Worm (Caenorhabditis elegans) whole organism, L2 larva: ENCODE results near the gene srt-74.

Experiments used
- ceh-16 ChIP-seq: fragments of 150-350 bp; optimal IDR thresholded peaks from 2 replicates; lab custom pipeline; 2014; ENCODE audit warnings: missing biosample characterization, missing genetic modification characterization
- elt-1 ChIP-seq: fragments of 150-350 bp; optimal IDR thresholded peaks from 2 replicates; lab custom pipeline; 2014; ENCODE audit warnings: missing biosample characterization, missing genetic modification characterization
- mdl-1 ChIP-seq, 2 experiments: fragments of 150-350 bp in 1 of 2; sonication (generic microtip) in 1 of 2; optimal IDR thresholded peaks; 2 replicates each; lab custom pipeline; 2017; ENCODE audit warnings: missing biosample characterization in 2 of 2, missing genetic modification characterization in 2 of 2
- nhr-11 ChIP-seq: fragments of 150-350 bp; optimal IDR thresholded peaks from 2 replicates; lab custom pipeline; 2014; ENCODE audit warnings: missing biosample characterization, missing genetic modification characterization
- ztf-11 ChIP-seq: sonication (generic microtip); optimal IDR thresholded peaks from 2 replicates; lab custom pipeline; 2017; ENCODE audit warnings: missing biosample characterization, missing genetic modification characterization

DNA sequence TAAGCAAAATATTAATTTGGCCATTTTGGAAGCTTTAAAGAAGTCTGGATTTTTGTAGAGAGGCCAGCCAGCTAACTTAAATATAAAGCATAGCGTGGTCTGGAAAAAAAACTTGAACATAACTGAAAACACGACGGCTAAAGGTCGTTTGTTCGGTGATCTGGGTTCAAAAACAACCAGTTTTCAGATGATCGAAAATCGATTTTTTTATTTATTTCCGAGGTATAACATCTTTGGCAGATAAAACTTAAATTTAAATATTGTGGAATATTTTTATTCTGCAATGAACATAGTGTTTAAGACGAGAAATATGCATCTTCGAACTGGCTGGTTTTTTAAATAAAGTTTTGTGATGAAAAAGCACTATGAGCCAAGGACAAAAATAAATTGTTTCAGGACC, 13.5 kb downstream of the srt-74 start, which contains the start of gene F40G12.4:
- TF ChIP-seq mdl-1 (tag; optimal IDR thresholded peaks at IDR 0.05; lab: Kevin White, UChicago) (no peak), ceh-16 (tag; lab: Kevin White, UChicago) (no peak), ztf-11 (tag; lab: Kevin White, UChicago) (no peak), elt-1 (no peak), nhr-11 (tag; lab: Kevin White, UChicago) (no peak)
